Worm (Caenorhabditis elegans) whole organism, mixed stage, embryonic: ENCODE data around the gene adh-5.

Source experiments
- lin-13 ChIP-seq: fragments of 150-350 bp; optimal IDR thresholded peaks from 2 replicates; lab custom pipeline; 2014; ENCODE audit warnings: missing biosample characterization, missing genetic modification characterization
- mls-2 ChIP-seq: sonication (generic microtip); optimal IDR thresholded peaks from 2 replicates; lab custom pipeline; 2016; ENCODE audit warnings: mild to moderate bottlenecking, missing genetic modification characterization, moderate library complexity, missing compliant biosample characterization

- no peak for TF ChIP-seq mls-2 (tag; lab: Kevin White, UChicago)
- TF ChIP-seq lin-13 (tag; lab: Kevin White, UChicago) = no peak
These were observed 44.8 kb upstream of the adh-5 start, which contains the start of gene T02B11.3 for ce11 chrV:866729-867128.
